Fruit fly (Drosophila melanogaster) whole organism, embryonic: ENCODE measurements around the gene Dpm1.

Experiments used
- Blimp-1 ChIP-seq: fragments of 200-800 bp; sonication (Bioruptor generic); optimal IDR thresholded peaks from 3 replicates; lab custom pipeline; 2018; ENCODE audit warnings: missing biosample characterization, missing genetic modification characterization, mild to moderate bottlenecking, moderate library complexity, missing genetic modification reagents
- CG10431 ChIP-seq: fragments of 200-800 bp; sonication (Bioruptor generic); optimal IDR thresholded peaks from 3 replicates; lab custom pipeline; 2018; ENCODE audit warnings: missing biosample characterization, mild to moderate bottlenecking, missing genetic modification characterization
- CG10565 ChIP-seq: fragments of 200-800 bp; sonication (Bioruptor generic); optimal IDR thresholded peaks from 3 replicates; lab custom pipeline; 2016; ENCODE audit warnings: missing biosample characterization, mild to moderate bottlenecking, missing genetic modification characterization
- CG10959 ChIP-seq: fragments of 200-800 bp; sonication (Bioruptor generic); IDR thresholded peaks from 2 replicates; pipeline ENCODE4 v1.3.6; 2022; ENCODE audit warnings: missing biosample characterization, missing genetic modification characterization
- CG11696 ChIP-seq: fragments of 200-800 bp; sonication (Bioruptor generic); IDR thresholded peaks from 2 replicates; pipeline ENCODE4 v1.3.6; 2022; ENCODE audit warnings: missing biosample characterization, missing genetic modification characterization
- CG12104 ChIP-seq: fragments of 200-800 bp; sonication (Bioruptor generic); optimal IDR thresholded peaks from 3 replicates; lab custom pipeline; 2016; ENCODE audit warnings: missing biosample characterization, missing genetic modification characterization
- CG12219 ChIP-seq: fragments of 200-800 bp; sonication (Bioruptor generic); optimal IDR thresholded peaks from 3 replicates; lab custom pipeline; 2018; ENCODE audit warnings: missing biosample characterization, mild to moderate bottlenecking, missing genetic modification characterization
- CG14667 ChIP-seq: fragments of 200-800 bp; sonication (Bioruptor generic); IDR thresholded peaks from 2 replicates; pipeline ENCODE4 v1.3.6; 2022; ENCODE audit warnings: missing biosample characterization, missing genetic modification characterization
- CG18262 ChIP-seq: fragments of 200-800 bp; optimal IDR thresholded peaks from 3 replicates; lab custom pipeline; 2019; ENCODE audit warnings: missing biosample characterization, mild to moderate bottlenecking, missing genetic modification characterization, moderate library complexity
- CG2120 ChIP-seq: fragments of 200-800 bp; sonication (Bioruptor generic); optimal IDR thresholded peaks from 3 replicates; lab custom pipeline; 2016; ENCODE audit warnings: missing biosample characterization, missing genetic modification characterization
- CG2889 ChIP-seq: fragments of 200-800 bp; sonication (Bioruptor generic); IDR thresholded peaks from 3 replicates; pipeline ENCODE4 v1.3.6; 2022; ENCODE audit warnings: missing biosample characterization, missing genetic modification characterization
- CG31224 ChIP-seq: fragments of 200-800 bp; sonication (Bioruptor generic); IDR thresholded peaks from 2 replicates; pipeline ENCODE4 v1.3.6; 2022; ENCODE audit warnings: missing biosample characterization, missing genetic modification characterization
- CG32772 ChIP-seq: fragments of 200-800 bp; sonication (Bioruptor generic); IDR thresholded peaks from 2 replicates; pipeline ENCODE4 v1.3.6; 2022; ENCODE audit warnings: missing biosample characterization, missing genetic modification characterization
- CG4328 ChIP-seq: fragments of 200-800 bp; sonication (Bioruptor generic); optimal IDR thresholded peaks from 3 replicates; lab custom pipeline; 2017; ENCODE audit warnings: missing biosample characterization, missing genetic modification reagents, missing genetic modification characterization
- CG8924 ChIP-seq: fragments of 200-800 bp; optimal IDR thresholded peaks from 3 replicates; lab custom pipeline; 2019; ENCODE audit warnings: missing biosample characterization, mild to moderate bottlenecking, missing genetic modification characterization, moderate library complexity
- CG9932 ChIP-seq: fragments of 200-800 bp; sonication (Bioruptor generic); IDR thresholded peaks from 2 replicates; pipeline ENCODE4 v1.3.6; 2022; ENCODE audit warnings: missing biosample characterization, missing genetic modification characterization
- CkIIα-i1 ChIP-seq: fragments of 200-800 bp; sonication (Bioruptor generic); IDR thresholded peaks from 2 replicates; pipeline ENCODE4 v1.3.6; 2022; ENCODE audit warnings: missing biosample characterization, missing genetic modification characterization
- CoRest ChIP-seq: fragments of 200-800 bp; sonication (Bioruptor generic); optimal IDR thresholded peaks from 3 replicates; lab custom pipeline; 2018; ENCODE audit warnings: missing biosample characterization, mild to moderate bottlenecking, missing genetic modification characterization, moderate library complexity
- Dad ChIP-seq: fragments of 200-800 bp; sonication (Bioruptor generic); optimal IDR thresholded peaks from 3 replicates; lab custom pipeline; 2016; ENCODE audit warnings: missing biosample characterization, missing genetic modification characterization
- Dek ChIP-seq: fragments of 200-800 bp; sonication (Bioruptor generic); optimal IDR thresholded peaks from 3 replicates; lab custom pipeline; 2019; ENCODE audit warnings: missing biosample characterization, mild to moderate bottlenecking, missing genetic modification characterization, moderate library complexity
- GATAe ChIP-seq: fragments of 200-800 bp; sonication (Bioruptor generic); conservative IDR thresholded peaks from 2 replicates; pipeline ENCODE4 v1.3.6; 2022; ENCODE audit warnings: missing biosample characterization, missing genetic modification characterization
- Hmx ChIP-seq: fragments of 200-800 bp; sonication (Bioruptor generic); optimal IDR thresholded peaks from 2 replicates; lab custom pipeline; 2016; ENCODE audit warnings: missing biosample characterization, missing genetic modification characterization
- Lhr ChIP-seq: fragments of 200-800 bp; sonication (Bioruptor generic); optimal IDR thresholded peaks from 3 replicates; lab custom pipeline; 2017; ENCODE audit warnings: mild to moderate bottlenecking, missing biosample characterization, missing genetic modification reagents, missing genetic modification characterization
- Myb ChIP-seq: fragments of 200-800 bp; sonication (Bioruptor generic); optimal IDR thresholded peaks from 2 replicates; lab custom pipeline; 2016; ENCODE audit warnings: missing biosample characterization, missing genetic modification characterization
- Rfx ChIP-seq: fragments of 200-800 bp; sonication (Bioruptor generic); IDR thresholded peaks from 2 replicates; pipeline ENCODE4 v1.3.6; 2022; ENCODE audit warnings: missing biosample characterization, missing genetic modification characterization
- Sry-β ChIP-seq: fragments of 200-800 bp; sonication (Bioruptor generic); optimal IDR thresholded peaks from 2 replicates; lab custom pipeline; 2018; ENCODE audit warnings: missing biosample characterization, mild to moderate bottlenecking, missing genetic modification characterization, moderate library complexity
- Stat92E ChIP-seq, 3 experiments: fragments of >200 bp in 2 of 3; fragments of 200-800 bp in 1 of 3; sonication (Bioruptor generic) in 1 of 3; optimal IDR thresholded peaks; 2 replicates each; lab custom pipeline; 2017 to 2019; ENCODE audit warnings: missing biosample characterization in 3 of 3, missing genetic modification characterization in 3 of 3, mild to moderate bottlenecking in 1 of 3, moderate library complexity in 1 of 3
- TFAM ChIP-seq: fragments of 200-800 bp; sonication (Bioruptor generic); optimal IDR thresholded peaks from 2 replicates; lab custom pipeline; 2017; ENCODE audit warnings: missing biosample characterization, missing genetic modification characterization, inconsistent platforms
- Taf1 ChIP-seq: fragments of 200-800 bp; sonication (Bioruptor generic); IDR thresholded peaks from 2 replicates; pipeline ENCODE4 v1.3.6; 2022; ENCODE audit warnings: missing biosample characterization, missing genetic modification characterization
- Tbp ChIP-seq: fragments of >200 bp; optimal IDR thresholded peaks from 2 replicates; lab custom pipeline; 2018; ENCODE audit warnings: missing biosample characterization, missing genetic modification characterization
- bcd ChIP-seq: fragments of 200-800 bp; sonication (Bioruptor generic); optimal IDR thresholded peaks from 2 replicates; lab custom pipeline; 2017; ENCODE audit warnings: missing biosample characterization, mild to moderate bottlenecking, missing genetic modification characterization
- cato ChIP-seq: fragments of 200-800 bp; sonication (Bioruptor generic); optimal IDR thresholded peaks from 2 replicates; lab custom pipeline; 2016; ENCODE audit warnings: missing biosample characterization, missing genetic modification characterization, borderline replicate concordance
- caup ChIP-seq: fragments of 200-800 bp; sonication (Bioruptor generic); optimal IDR thresholded peaks from 3 replicates; lab custom pipeline; 2017; ENCODE audit warnings: missing biosample characterization, mild to moderate bottlenecking, missing genetic modification characterization, moderate library complexity; ENCODE audit not compliant: severe bottlenecking
- crc ChIP-seq: fragments of 200-800 bp; sonication (Bioruptor generic); optimal IDR thresholded peaks from 2 replicates; lab custom pipeline; 2016; ENCODE audit warnings: missing biosample characterization, missing genetic modification characterization
- dmrt11E ChIP-seq: fragments of 200-800 bp; sonication (Bioruptor generic); optimal IDR thresholded peaks from 3 replicates; lab custom pipeline; 2018; ENCODE audit warnings: missing biosample characterization, mild to moderate bottlenecking, missing genetic modification characterization, moderate library complexity
- fd102C ChIP-seq: fragments of 200-800 bp; sonication (Bioruptor generic); optimal IDR thresholded peaks from 2 replicates; lab custom pipeline; 2018; ENCODE audit warnings: missing biosample characterization, mild to moderate bottlenecking, missing genetic modification characterization, moderate library complexity
- fd3F ChIP-seq: fragments of 200-800 bp; sonication (Bioruptor generic); optimal IDR thresholded peaks from 2 replicates; lab custom pipeline; 2018; ENCODE audit warnings: missing biosample characterization, mild to moderate bottlenecking, missing genetic modification characterization, moderate library complexity
- her ChIP-seq: fragments of 200-800 bp; sonication (Bioruptor generic); optimal IDR thresholded peaks from 2 replicates; lab custom pipeline; 2016; ENCODE audit warnings: missing biosample characterization, missing genetic modification characterization
- maf-S ChIP-seq: fragments of 200-800 bp; sonication (Bioruptor generic); optimal IDR thresholded peaks from 2 replicates; lab custom pipeline; 2016; ENCODE audit warnings: missing biosample characterization, missing genetic modification characterization
- nerfin-2 ChIP-seq: fragments of 200-800 bp; sonication (Bioruptor generic); IDR thresholded peaks from 2 replicates; pipeline ENCODE4 v1.3.6; 2022; ENCODE audit warnings: missing biosample characterization, missing genetic modification characterization; ENCODE audit not compliant: partially characterized antibody
- oc ChIP-seq: fragments of 200-800 bp; sonication (Bioruptor generic); optimal IDR thresholded peaks from 2 replicates; lab custom pipeline; 2018; ENCODE audit warnings: missing biosample characterization, mild to moderate bottlenecking, missing genetic modification characterization, moderate library complexity
- otp ChIP-seq: fragments of 200-800 bp; sonication (Bioruptor generic); IDR thresholded peaks from 3 replicates; pipeline ENCODE4, ENCODE4 v1.3.6; 2022; ENCODE audit warnings: missing biosample characterization, missing genetic modification characterization
- p53 ChIP-seq: fragments of 200-800 bp; sonication (Bioruptor generic); optimal IDR thresholded peaks from 2 replicates; lab custom pipeline; 2016; ENCODE audit warnings: missing biosample characterization, missing genetic modification characterization
- pros ChIP-seq: fragments of 200-800 bp; sonication (Bioruptor generic); optimal IDR thresholded peaks from 3 replicates; lab custom pipeline; 2019; ENCODE audit warnings: missing biosample characterization, mild to moderate bottlenecking, missing genetic modification characterization, moderate library complexity
- sens ChIP-seq: fragments of 200-800 bp; sonication (Bioruptor generic); peaks from one replicate; lab custom pipeline; 2016; ENCODE audit warnings: missing biosample characterization, missing genetic modification characterization
- sob ChIP-seq: fragments of 200-800 bp; sonication (Bioruptor generic); IDR thresholded peaks from 2 replicates; pipeline ENCODE4 v1.3.6; 2022; ENCODE audit warnings: missing biosample characterization, missing genetic modification characterization
- tin ChIP-seq: fragments of 200-800 bp; sonication (Bioruptor generic); optimal IDR thresholded peaks from 3 replicates; lab custom pipeline; 2016; ENCODE audit warnings: missing biosample characterization, missing genetic modification characterization
- tio ChIP-seq: fragments of 200-800 bp; sonication (Bioruptor generic); optimal IDR thresholded peaks from 2 replicates; lab custom pipeline; 2017; ENCODE audit warnings: missing biosample characterization, missing genetic modification characterization, inconsistent platforms
- unpg ChIP-seq: fragments of 200-800 bp; sonication (Bioruptor generic); optimal IDR thresholded peaks from 3 replicates; lab custom pipeline; 2018; ENCODE audit warnings: missing biosample characterization, mild to moderate bottlenecking, missing genetic modification characterization, moderate library complexity

Dpm1 gene

dm6 chr2L:19492934-19493686 is 33.1 kb downstream of the Dpm1 start, which contains the start of the genes swm and Ctu2 (continued):
- TF ChIP-seq CG9932 (GFP tag; lab: Robert Waterston, UW) = peak; percentile 83
- 0 out of 2 replicates have a peak, but pooled peaks have one; percentile 24 for TF ChIP-seq GATAe (GFP tag; lab: Robert Waterston, UW)
- TF ChIP-seq crc (GFP tag; lab: Kevin White, UChicago) = no peak
- TF ChIP-seq CG8924 (tag; lab: Kevin White, UChicago) = peak; percentile 82
- TF ChIP-seq CG10959 = no peak
- no peak for TF ChIP-seq CG10565 (GFP tag; lab: Kevin White, UChicago)
- no peak for TF ChIP-seq Lhr (GFP tag; lab: Kevin White, UChicago)
- peak; percentile 47 for TF ChIP-seq CG2120 (GFP tag; lab: Kevin White, UChicago)
- no peak for TF ChIP-seq fd102C (GFP tag; lab: Kevin White, UChicago)
- TF ChIP-seq Taf1 (GFP tag; lab: Robert Waterston, UW) = no peak; the same call in 1 of the 2 replicates
- TF ChIP-seq Blimp-1 (GFP tag; lab: Kevin White, UChicago) = no peak
- TF ChIP-seq cato = no peak
- peak; percentile 36 for TF ChIP-seq CG12104 (GFP tag; lab: Kevin White, UChicago)
- TF ChIP-seq Rfx (GFP tag; lab: Robert Waterston, UW) = peak; percentile 76
- no peak for TF ChIP-seq Myb (GFP tag; lab: Kevin White, UChicago)
- TF ChIP-seq dmrt11E (tag; lab: Kevin White, UChicago) = peak; percentile 65
- no peak for TF ChIP-seq otp (GFP tag; lab: Robert Waterston, UW)
- TF ChIP-seq CG18262 (tag; lab: Kevin White, UChicago) = peak; percentile 73
- peak; percentile 68 for TF ChIP-seq Dek (tag; lab: Kevin White, UChicago)
- TF ChIP-seq CG10431 (GFP tag; lab: Kevin White, UChicago) = no peak
- TF ChIP-seq Dad (GFP tag; lab: Kevin White, UChicago) = no peak
- TF ChIP-seq unpg = peak; percentile 76
- TF ChIP-seq TFAM = no peak
- peak; percentile 36; the same call in 1 of the 2 replicates for TF ChIP-seq CG31224 (GFP tag; lab: Robert Waterston, UW)
- no peak for TF ChIP-seq CkIIα-i1 (GFP tag; lab: Robert Waterston, UW)
- peak; percentile 72 for TF ChIP-seq fd3F (GFP tag; lab: Kevin White, UChicago)
- no peak for TF ChIP-seq CG2889 (GFP tag; lab: Robert Waterston, UW)
- no peak for TF ChIP-seq p53 (GFP tag; lab: Kevin White, UChicago)
- peak; percentile 66 for TF ChIP-seq sens (GFP tag; lab: Kevin White, UChicago)
- TF ChIP-seq bcd (GFP tag; lab: Kevin White, UChicago) = peak; percentile 63
- peak; percentile 37 for TF ChIP-seq oc (tag; lab: Kevin White, UChicago)
- TF ChIP-seq CG4328 (GFP tag; lab: Kevin White, UChicago) = peak; percentile 66
- no peak for TF ChIP-seq Stat92E (GFP tag; optimal IDR thresholded peaks at IDR 0.05; lab: Kevin White, UChicago)
- no peak for TF ChIP-seq Hmx (GFP tag; lab: Kevin White, UChicago)
- TF ChIP-seq Tbp (GFP tag; lab: Kevin White, UChicago) = no peak
- TF ChIP-seq Sry-β (GFP tag; lab: Kevin White, UChicago) = peak; percentile 94
- TF ChIP-seq CG11696 (GFP tag; lab: Robert Waterston, UW) = no peak
- TF ChIP-seq maf-S = no peak
- 0 out of 2 replicates have a peak, but pooled peaks have one; percentile 50 for TF ChIP-seq nerfin-2 (GFP tag; lab: Robert Waterston, UW)
- no peak for TF ChIP-seq CG12219
- TF ChIP-seq her (GFP tag; lab: Kevin White, UChicago) = no peak
- no peak for TF ChIP-seq tio (GFP tag; lab: Kevin White, UChicago)
- peak; percentile 89 for TF ChIP-seq CoRest (tag; lab: Kevin White, UChicago)
- TF ChIP-seq CG14667 (GFP tag; lab: Robert Waterston, UW) = no peak
- peak; percentile 35; the same call in 1 of the 2 replicates for TF ChIP-seq CG32772 (GFP tag; lab: Robert Waterston, UW)
- TF ChIP-seq pros = no peak
- peak; percentile 60 for TF ChIP-seq sob
- TF ChIP-seq tin (GFP tag; lab: Kevin White, UChicago) = peak; percentile 61
- no peak for TF ChIP-seq caup (GFP tag; lab: Kevin White, UChicago)
